Worm (Caenorhabditis elegans): ENCODE measurements around the gene F10C2.5.

- no peak for TF ChIP-seq mab-5 (tag; optimal IDR thresholded peaks at IDR 0.05)
- peak; percentile 64 for TF ChIP-seq ceh-39 (tag; optimal IDR thresholded peaks at IDR 0.05)
- TF ChIP-seq ztf-11 (tag; optimal IDR thresholded peaks at IDR 0.05): peak; percentile 64
- peak; percentile 78 for TF ChIP-seq lin-13 (tag; optimal IDR thresholded peaks at IDR 0.05)
- peak; percentile 85 for TF ChIP-seq flh-1 (GFP tag; optimal IDR thresholded peaks at IDR 0.05)
- TF ChIP-seq ces-1 (GFP tag; optimal IDR thresholded peaks at IDR 0.05): peak; percentile 71
- TF ChIP-seq lsy-2 (tag; optimal IDR thresholded peaks at IDR 0.05): peak; percentile 46
- TF ChIP-seq nhr-76 (tag; optimal IDR thresholded peaks at IDR 0.05): no peak
- TF ChIP-seq pha-4 (tag; optimal IDR thresholded peaks at IDR 0.05): peak; percentile 74
Measured at ce11 chrV:12001747-12002456, 43.3 kb upstream of the F10C2.5 start, which contains the start of gene gcy-33.

All from whole organism, mixed stage, embryonic.